Worm (Caenorhabditis elegans) whole organism, L3 larva: ENCODE data around the gene F46B6.5.

ENCODE experiments used
- egl-27 ChIP-seq: sonication (generic microtip); optimal IDR thresholded peaks from 4 replicates; lab custom pipeline; 2017; ENCODE audit warnings: missing biosample characterization, missing genetic modification reagents, missing genetic modification characterization
- elt-2 ChIP-seq: sonication (generic microtip); optimal IDR thresholded peaks from 2 replicates; lab custom pipeline; 2016; ENCODE audit warnings: missing genetic modification reagents, mild to moderate bottlenecking, missing genetic modification characterization, missing compliant biosample characterization
- eor-1 ChIP-seq, 2 experiments: fragments of 150-350 bp; optimal IDR thresholded peaks; 2 replicates each; lab custom pipeline; 2014 to 2018; ENCODE audit warnings: missing biosample characterization in 2 of 2, missing genetic modification characterization in 2 of 2
- fkh-10 ChIP-seq: sonication (generic microtip); optimal IDR thresholded peaks from 2 replicates; lab custom pipeline; 2017; ENCODE audit warnings: missing biosample characterization, missing genetic modification reagents, missing genetic modification characterization
- nhr-237 ChIP-seq: fragments of 150-350 bp; optimal IDR thresholded peaks from 2 replicates; lab custom pipeline; 2014; ENCODE audit warnings: missing biosample characterization, missing genetic modification characterization
- unc-39 ChIP-seq: sonication (generic microtip); optimal IDR thresholded peaks from 4 replicates; lab custom pipeline; 2017; ENCODE audit warnings: missing biosample characterization, missing genetic modification characterization
- ztf-11 ChIP-seq: fragments of 150-350 bp; optimal IDR thresholded peaks from 2 replicates; lab custom pipeline; 2014; ENCODE audit warnings: missing biosample characterization, missing genetic modification characterization

DNA sequence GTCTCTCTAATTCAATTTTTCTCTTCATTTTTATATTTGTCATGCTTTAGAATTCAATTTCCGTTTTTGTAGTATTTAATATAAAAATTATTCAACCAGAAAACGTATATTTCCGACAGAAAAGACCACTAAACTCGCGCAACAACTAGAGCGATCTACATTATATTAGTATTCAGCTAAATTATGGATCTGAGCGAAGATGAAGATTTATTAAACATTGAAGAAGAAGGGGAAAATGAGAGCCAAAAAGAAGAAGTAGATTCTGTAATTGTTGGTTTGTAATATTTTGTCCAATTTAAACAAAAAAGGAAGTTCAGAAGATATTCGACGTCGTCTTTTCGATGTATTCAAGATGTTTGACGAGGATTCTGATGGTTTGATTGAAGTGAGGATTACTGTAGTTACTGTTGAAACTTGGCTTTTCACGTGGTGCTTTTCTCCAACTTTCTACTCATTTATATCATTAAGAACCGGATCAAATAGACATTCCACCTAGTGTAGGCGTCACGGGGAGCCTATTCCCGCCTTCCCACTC is 48.9 kb downstream of the F46B6.5 start, which contains the start of gene cal-7:
- no peak for TF ChIP-seq egl-27
- TF ChIP-seq fkh-10 (GFP tag; lab: Kevin White, UChicago) = peak; percentile 1
- TF ChIP-seq elt-2 (tag; lab: Kevin White, UChicago) = no peak
- no peak for TF ChIP-seq eor-1 (tag; optimal IDR thresholded peaks at IDR 0.05; lab: Kevin White, UChicago)
- TF ChIP-seq ztf-11 = no peak
- TF ChIP-seq nhr-237 (tag; lab: Kevin White, UChicago) = no peak
- no peak for TF ChIP-seq unc-39
